Worm (Caenorhabditis elegans): ENCODE data around the gene R12B2.8.

- no peak for TF ChIP-seq ama-1 (optimal IDR thresholded peaks at IDR 0.05)
- TF ChIP-seq rbr-2 (tag; optimal IDR thresholded peaks at IDR 0.05), result no peak
- no peak for TF ChIP-seq F44E2.7 (GFP tag; IDR thresholded peaks at IDR 0.05)
- 0 out of 2 replicates have a peak, but pooled peaks have one; percentile 12 for TF ChIP-seq hmg-1.1 (GFP tag; IDR thresholded peaks at IDR 0.05)
- peak in 1 of 2 experiments; percentile 72 for TF ChIP-seq unc-62 (GFP tag; optimal IDR thresholded peaks at IDR 0.05 in 1 of 2)
- TF ChIP-seq unc-62 (tag; optimal IDR thresholded peaks at IDR 0.05), result no peak
Observed at ce11 chrIII:5876867-5877641, 53.3 kb downstream of the R12B2.8 start.

All from whole organism, L4 larva.